Worm (Caenorhabditis elegans) whole organism, young adult: ENCODE data around the gene Y54F10BM.22.
"Not testable (repeated sequence)": the region's sequence is repeated elsewhere in the genome, so short reads cannot be mapped to it uniquely, and the experiment has no call there.

Experiments
- F37B4.10 ChIP-seq: fragments of 200-800 bp; sonication (Bioruptor generic); IDR thresholded peaks from 2 replicates; pipeline ENCODE4 v1.3.6; 2022; ENCODE audit warnings: missing genetic modification characterization, missing compliant biosample characterization
- ama-1 ChIP-seq, 3 experiments: fragments of 150-350 bp in 1 of 3; sonication (generic microtip) in 2 of 3; optimal IDR thresholded peaks; 2 replicates each; lab custom pipeline; 2014 to 2018; ENCODE audit warnings: missing biosample characterization in 2 of 3, missing genetic modification characterization in 2 of 3, missing genetic modification reagents in 2 of 3
- hrde-1 ChIP-seq: sonication (generic microtip); optimal IDR thresholded peaks from 2 replicates; lab custom pipeline; 2016; ENCODE audit warnings: missing genetic modification characterization, mild to moderate bottlenecking, missing compliant biosample characterization, moderate library complexity, missing genotype, missing genetic modification reagents, borderline replicate concordance
- lin-54 ChIP-seq: fragments of 200-800 bp; sonication (Bioruptor generic); optimal IDR thresholded peaks from 2 replicates; lab custom pipeline; 2018; ENCODE audit warnings: mild to moderate bottlenecking, missing genetic modification characterization, missing compliant biosample characterization
- pbrm-1 ChIP-seq: fragments of 200-800 bp; sonication (Bioruptor generic); IDR thresholded peaks from 2 replicates; pipeline ENCODE4 v1.3.6; 2022; ENCODE audit warnings: missing genetic modification reagents, missing genetic modification characterization, missing compliant biosample characterization
- sea-2 ChIP-seq: fragments of 200-800 bp; sonication (Bioruptor generic); IDR thresholded peaks from 2 replicates; pipeline ENCODE4 v1.3.6; 2022; ENCODE audit warnings: missing genetic modification characterization, missing compliant biosample characterization
- unc-130 ChIP-seq: sonication (generic microtip); optimal IDR thresholded peaks from 2 replicates; lab custom pipeline; 2016; ENCODE audit warnings: missing genetic modification reagents, missing genetic modification characterization, missing compliant biosample characterization
- unc-62 ChIP-seq: fragments of 150-350 bp; optimal IDR thresholded peaks from 2 replicates; lab custom pipeline; 2014; ENCODE audit warnings: missing biosample characterization, missing genetic modification reagents, missing genetic modification characterization
- ztf-25 ChIP-seq: fragments of 200-800 bp; sonication (Bioruptor generic); IDR thresholded peaks from 2 replicates; pipeline ENCODE4 v1.3.6; 2022; ENCODE audit warnings: missing genetic modification reagents, missing genetic modification characterization, missing compliant biosample characterization

- TF ChIP-seq sea-2 (GFP tag; lab: Robert Waterston, UW); ztf-25; lin-54 (GFP tag; lab: Kevin White, UChicago); ama-1 (optimal IDR thresholded peaks at IDR 0.05; lab: Kevin White, UChicago); ama-1 (GFP tag; optimal IDR thresholded peaks at IDR 0.05; lab: Kevin White, UChicago); unc-130 (GFP tag; lab: Kevin White, UChicago); hrde-1 (tag; lab: Kevin White, UChicago); unc-62; pbrm-1; F37B4.10 (GFP tag; lab: Robert Waterston, UW): not testable (repeated sequence)
Observed at ce11 chrIII:2261353-2261752, 19.3 kb upstream of the Y54F10BM.22 start, which contains the start of gene fbxa-42.
